Worm (Caenorhabditis elegans) whole organism, early embryonic: ENCODE measurements around the gene irld-25.
"Not testable (repeated sequence)": the region's sequence is repeated elsewhere in the genome, so short reads cannot be mapped to it uniquely, and the experiment has no call there.

Source experiments
- B0310.2 ChIP-seq: sonication (generic microtip); optimal IDR thresholded peaks from 2 replicates; lab custom pipeline; 2016; ENCODE audit warnings: mild to moderate bottlenecking, missing genetic modification characterization, missing compliant biosample characterization
- F13C5.2 ChIP-seq: sonication (generic microtip); optimal IDR thresholded peaks from 2 replicates; lab custom pipeline; 2017; ENCODE audit warnings: mild to moderate bottlenecking, missing genetic modification characterization, inconsistent platforms, missing compliant biosample characterization
- aly-1 ChIP-seq: sonication (generic microtip); optimal IDR thresholded peaks from 2 replicates; lab custom pipeline; 2016; ENCODE audit warnings: missing genetic modification characterization, missing compliant biosample characterization
- ama-1 ChIP-seq: fragments of 150-350 bp; optimal IDR thresholded peaks from 2 replicates; lab custom pipeline; 2014
- ceh-13 ChIP-seq: fragments of 200-800 bp; sonication (Bioruptor generic); optimal IDR thresholded peaks from 2 replicates; lab custom pipeline; 2018; ENCODE audit warnings: mild to moderate bottlenecking, missing genetic modification characterization, missing compliant biosample characterization
- ceh-36 ChIP-seq: sonication (generic microtip); optimal IDR thresholded peaks from 2 replicates; lab custom pipeline; 2016; ENCODE audit warnings: missing genetic modification characterization, inconsistent platforms, missing compliant biosample characterization
- ets-7 ChIP-seq: sonication (generic microtip); optimal IDR thresholded peaks from 2 replicates; lab custom pipeline; 2016; ENCODE audit warnings: missing genotype, missing genetic modification characterization, missing compliant biosample characterization
- flt-1 ChIP-seq: fragments of 200-800 bp; sonication (Bioruptor generic); IDR thresholded peaks from 2 replicates; pipeline ENCODE4 v1.3.6; 2022; ENCODE audit warnings: missing genetic modification characterization, missing compliant biosample characterization
- hmbx-1 ChIP-seq: sonication (generic microtip); optimal IDR thresholded peaks from 2 replicates; lab custom pipeline; 2016; ENCODE audit warnings: mild to moderate bottlenecking, missing genetic modification characterization, missing compliant biosample characterization
- hmg-4 ChIP-seq: fragments of 200-800 bp; sonication (Bioruptor generic); optimal IDR thresholded peaks from 2 replicates; lab custom pipeline; 2018; ENCODE audit warnings: mild to moderate bottlenecking, missing genetic modification characterization, missing compliant biosample characterization
- hnd-1 ChIP-seq: sonication (generic microtip); optimal IDR thresholded peaks from 2 replicates; lab custom pipeline; 2016; ENCODE audit warnings: missing genetic modification characterization, missing compliant biosample characterization
- pes-1 ChIP-seq: fragments of 200-800 bp; sonication (Bioruptor generic); IDR thresholded peaks from 2 replicates; pipeline ENCODE4 v1.3.6; 2022; ENCODE audit warnings: missing genetic modification reagents, missing genetic modification characterization, missing compliant biosample characterization
- scrt-1 ChIP-seq: fragments of 200-800 bp; sonication (Bioruptor generic); IDR thresholded peaks from 2 replicates; pipeline ENCODE4 v1.3.6; 2022; ENCODE audit warnings: missing genetic modification characterization, missing compliant biosample characterization
- sea-1 ChIP-seq: fragments of 200-800 bp; sonication (Bioruptor generic); conservative IDR thresholded peaks from 2 replicates; pipeline ENCODE4 v1.3.6; 2022; ENCODE audit warnings: missing genetic modification characterization, missing compliant biosample characterization
- tbx-11 ChIP-seq: fragments of 200-800 bp; sonication (Bioruptor generic); IDR thresholded peaks from 2 replicates; pipeline ENCODE4 v1.3.6; 2022; ENCODE audit warnings: missing genetic modification characterization, missing compliant biosample characterization
- tbx-37 ChIP-seq: fragments of 200-800 bp; sonication (Bioruptor generic); conservative IDR thresholded peaks from 2 replicates; pipeline ENCODE4 v1.3.6; 2022; ENCODE audit warnings: missing genetic modification reagents, missing genetic modification characterization, missing compliant biosample characterization
- tra-4 ChIP-seq: sonication (generic microtip); optimal IDR thresholded peaks from 2 replicates; lab custom pipeline; 2017; ENCODE audit warnings: missing genetic modification characterization, missing compliant biosample characterization

The irld-25 gene

DNA sequence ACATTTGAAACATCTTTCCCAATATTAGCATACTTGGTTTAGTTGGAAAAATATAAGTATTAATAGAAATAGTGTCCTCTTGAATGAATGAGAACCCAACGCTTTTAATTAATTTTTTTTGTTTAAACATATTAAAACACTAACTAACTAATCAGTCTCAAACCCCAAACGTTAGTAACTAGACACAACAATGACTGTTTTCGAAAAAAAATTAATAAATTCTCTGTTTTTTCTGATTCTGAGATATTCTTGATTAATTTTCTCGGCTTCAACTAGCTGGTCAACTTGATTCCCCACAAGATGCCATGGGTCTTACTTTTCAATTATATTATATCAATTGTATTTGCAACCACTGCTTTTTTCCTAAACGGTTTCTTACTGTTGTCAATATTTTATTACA, 30.7 kb downstream of the irld-25 start, which contains the start of gene srbc-76:
Gene srbc-76 (plus strand): TSS at position 301 of the 400 bp plus-strand sequence.
- TF ChIP-seq hmg-4 (GFP tag; lab: Kevin White, UChicago) (no peak), F13C5.2 (no peak)

DNA sequence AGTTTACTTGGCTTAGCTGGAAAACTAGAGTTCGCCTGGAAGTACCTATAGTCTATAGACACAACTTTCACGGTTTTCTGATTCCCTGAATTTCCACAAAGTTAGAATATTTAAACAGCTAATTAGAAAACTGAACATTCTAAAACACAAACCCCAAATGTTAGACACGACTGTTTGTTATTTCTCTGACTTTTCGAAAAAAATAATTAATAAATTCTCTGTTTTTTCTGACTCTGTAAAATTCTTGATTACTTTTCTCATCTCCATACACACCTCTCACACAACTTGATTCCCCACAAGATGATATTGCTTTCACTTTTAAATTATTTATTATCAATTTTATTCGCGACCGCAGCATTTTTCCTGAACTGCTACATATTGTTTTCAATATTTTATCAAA, 32.1 kb downstream of the irld-25 start, which contains the start of gene srbc-75:
Gene srbc-75 (plus strand): TSS at position 301 of the 400 bp plus-strand sequence.
- TF ChIP-seq flt-1, result no peak

- not testable (repeated sequence) for TF ChIP-seq ceh-36 (tag; lab: Kevin White, UChicago); F13C5.2; hmg-4 (GFP tag; lab: Kevin White, UChicago)
These were observed 35.2 kb downstream of the irld-25 start, which contains the start of gene srsx-39 for ce11 chrV:15256669-15257068. srsx-39 (minus strand) TSS chrV:15256769.

- TF ChIP-seq tbx-11 (no peak), ceh-13 (no peak), tbx-37 (GFP tag; lab: Robert Waterston, UW) (no peak), F13C5.2 (no peak)
These were observed 37.6 kb downstream of the irld-25 start, which contains the start of gene srsx-37 for ce11 chrV:15259049-15259448. srsx-37 (minus strand) TSS chrV:15259149.

- no peak for TF ChIP-seq hnd-1 (tag; lab: Kevin White, UChicago)
- TF ChIP-seq sea-1 (GFP tag; lab: Robert Waterston, UW), result no peak
- TF ChIP-seq hmg-4 (GFP tag; lab: Kevin White, UChicago), result no peak
- TF ChIP-seq aly-1 (tag; lab: Kevin White, UChicago), result no peak
- TF ChIP-seq tbx-11, result no peak
- TF ChIP-seq ama-1 (lab: Kevin White, UChicago), result no peak
- no peak for TF ChIP-seq hmbx-1 (tag; lab: Kevin White, UChicago)
- TF ChIP-seq pes-1, result no peak
- no peak for TF ChIP-seq F13C5.2
- no peak for TF ChIP-seq ceh-13
- TF ChIP-seq tbx-37 (GFP tag; lab: Robert Waterston, UW), result no peak
- no peak for TF ChIP-seq ceh-36 (tag; lab: Kevin White, UChicago)
- TF ChIP-seq flt-1, result no peak
- no peak for TF ChIP-seq B0310.2 (tag; lab: Kevin White, UChicago)
- TF ChIP-seq ets-7, result no peak
- no peak for TF ChIP-seq scrt-1 (GFP tag; lab: Robert Waterston, UW)
- no peak for TF ChIP-seq tra-4
These were observed 38.5 kb downstream of the irld-25 start, which contains the start of gene M01B2.8 for ce11 chrV:15259904-15260303. M01B2.8 (plus strand) TSS chrV:15260204.

ce11 chrV:15262336-15262735, 40.9 kb downstream of the irld-25 start, which contains the start of gene M01B2.10:
M01B2.10 (minus strand) TSS chrV:15262436.
- not testable (repeated sequence) for TF ChIP-seq B0310.2 (tag; lab: Kevin White, UChicago); sea-1 (GFP tag; lab: Robert Waterston, UW); scrt-1 (GFP tag; lab: Robert Waterston, UW)

DNA sequence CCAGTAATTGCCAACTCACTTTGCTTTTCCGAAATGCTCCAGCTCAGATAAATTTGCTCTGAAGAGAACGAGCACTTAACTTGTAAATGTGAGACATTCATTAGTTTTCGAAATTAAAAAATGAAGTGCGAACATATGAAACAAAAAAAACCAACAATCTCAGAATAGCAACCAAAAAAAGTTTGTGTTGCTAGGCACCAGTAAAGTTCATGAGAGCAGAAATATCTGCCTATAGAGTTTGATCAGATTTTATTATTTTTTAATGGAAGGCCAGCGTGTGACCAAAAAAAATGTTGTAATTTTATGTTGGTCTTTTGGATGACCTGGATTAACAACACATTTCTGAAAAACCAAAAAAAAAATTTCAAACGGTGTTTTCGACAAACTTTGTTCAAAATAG, 42.7 kb downstream of the irld-25 start, which contains the start of gene M01B2.12:
Gene M01B2.12 (minus strand): TSS at position 101 of the 400 bp plus-strand sequence.
- TF ChIP-seq ceh-13, result no peak
- no peak for TF ChIP-seq sea-1 (GFP tag; lab: Robert Waterston, UW)
- TF ChIP-seq F13C5.2, result no peak
- TF ChIP-seq hnd-1 (tag; lab: Kevin White, UChicago), result no peak
- no peak for TF ChIP-seq flt-1
- TF ChIP-seq aly-1 (tag; lab: Kevin White, UChicago), result no peak

ce11 chrV:15265814-15266213, 44.4 kb downstream of the irld-25 start, which contains the start of gene M01B2.13:
M01B2.13 (minus strand) TSS chrV:15265914.
- TF ChIP-seq ama-1 (lab: Kevin White, UChicago) (no peak), hnd-1 (tag; lab: Kevin White, UChicago) (no peak), hmg-4 (GFP tag; lab: Kevin White, UChicago) (no peak), F13C5.2 (no peak), ceh-13 (no peak), tbx-11 (no peak), pes-1 (no peak), ets-7 (no peak), B0310.2 (tag; lab: Kevin White, UChicago) (no peak), tra-4 (no peak), aly-1 (tag; lab: Kevin White, UChicago) (no peak), ceh-36 (tag; lab: Kevin White, UChicago) (no peak), scrt-1 (GFP tag; lab: Robert Waterston, UW) (no peak), sea-1 (GFP tag; lab: Robert Waterston, UW) (no peak), hmbx-1 (tag; lab: Kevin White, UChicago) (no peak), tbx-37 (GFP tag; lab: Robert Waterston, UW) (no peak)

- TF ChIP-seq tbx-11, result no peak
- TF ChIP-seq scrt-1 (GFP tag; lab: Robert Waterston, UW), result no peak
- no peak for TF ChIP-seq ceh-13
- TF ChIP-seq tbx-37 (GFP tag; lab: Robert Waterston, UW), result no peak
- TF ChIP-seq hnd-1 (tag; lab: Kevin White, UChicago), result no peak
These were observed 46.0 kb downstream of the irld-25 start, which contains the start of gene T10H4.13 for ce11 chrV:15267405-15267804. T10H4.13 (minus strand) TSS chrV:15267505.
